Worm (Caenorhabditis elegans) whole organism, late embryonic: Measurements from ENCODE around the gene M106.7.

Experiments
- C08G9.2 ChIP-seq: sonication (generic microtip); optimal IDR thresholded peaks from 2 replicates; lab custom pipeline; 2016; ENCODE audit warnings: mild to moderate bottlenecking, missing genetic modification characterization, moderate library complexity, missing compliant biosample characterization
- K02D7.2 ChIP-seq: sonication (generic microtip); optimal IDR thresholded peaks from 2 replicates; lab custom pipeline; 2017; ENCODE audit warnings: mild to moderate bottlenecking, missing genetic modification characterization, missing compliant biosample characterization
- T23F11.4 ChIP-seq: fragments of 200-800 bp; sonication (Bioruptor generic); optimal IDR thresholded peaks from 2 replicates; lab custom pipeline; 2018; ENCODE audit warnings: mild to moderate bottlenecking, missing genetic modification characterization, missing compliant biosample characterization
- Y22D7AL.16 ChIP-seq: sonication (generic microtip); optimal IDR thresholded peaks from 2 replicates; lab custom pipeline; 2016; ENCODE audit warnings: missing genetic modification characterization, missing compliant biosample characterization
- ahr-1 ChIP-seq: sonication (generic microtip); optimal IDR thresholded peaks from 2 replicates; lab custom pipeline; 2016; ENCODE audit warnings: missing genetic modification characterization, missing compliant biosample characterization
- ceh-19 ChIP-seq: fragments of 200-800 bp; sonication (Bioruptor generic); optimal IDR thresholded peaks from 2 replicates; lab custom pipeline; 2018; ENCODE audit warnings: mild to moderate bottlenecking, missing genetic modification characterization, missing compliant biosample characterization
- ceh-2 ChIP-seq: sonication (generic microtip); optimal IDR thresholded peaks from 2 replicates; lab custom pipeline; 2016; ENCODE audit warnings: missing genotype, missing genetic modification characterization, missing compliant biosample characterization
- ceh-22 ChIP-seq: sonication (generic microtip); optimal IDR thresholded peaks from 2 replicates; lab custom pipeline; 2017; ENCODE audit warnings: missing biosample characterization, missing genetic modification characterization
- ceh-24 ChIP-seq: sonication (generic microtip); optimal IDR thresholded peaks from 2 replicates; lab custom pipeline; 2016; ENCODE audit warnings: mild to moderate bottlenecking, missing genetic modification characterization, missing compliant biosample characterization
- ceh-30 ChIP-seq: fragments of 150-350 bp; optimal IDR thresholded peaks from 2 replicates; lab custom pipeline; 2014; ENCODE audit warnings: missing biosample characterization, missing genetic modification characterization
- ceh-9 ChIP-seq: sonication (generic microtip); optimal IDR thresholded peaks from 2 replicates; lab custom pipeline; 2016; ENCODE audit warnings: mild to moderate bottlenecking, missing genetic modification characterization, inconsistent platforms, missing compliant biosample characterization
- che-1 ChIP-seq: sonication (generic microtip); optimal IDR thresholded peaks from 2 replicates; lab custom pipeline; 2016; ENCODE audit warnings: mild to moderate bottlenecking, missing genetic modification characterization, missing compliant biosample characterization
- dmd-4 ChIP-seq: sonication (generic microtip); optimal IDR thresholded peaks from 2 replicates; lab custom pipeline; 2016; ENCODE audit warnings: borderline replicate concordance, missing genetic modification characterization, missing compliant biosample characterization
- dve-1 ChIP-seq: sonication (generic microtip); optimal IDR thresholded peaks from 2 replicates; lab custom pipeline; 2017; ENCODE audit warnings: antibody characterized with exemption, mild to moderate bottlenecking, missing genetic modification characterization, missing compliant biosample characterization
- elt-4 ChIP-seq: sonication (generic microtip); optimal IDR thresholded peaks from 2 replicates; lab custom pipeline; 2016; ENCODE audit warnings: missing genetic modification characterization, missing compliant biosample characterization
- eyg-1 ChIP-seq: sonication (generic microtip); optimal IDR thresholded peaks from 2 replicates; lab custom pipeline; 2016; ENCODE audit warnings: missing genotype, missing genetic modification characterization, missing compliant biosample characterization
- fax-1 ChIP-seq: sonication (generic microtip); optimal IDR thresholded peaks from 2 replicates; lab custom pipeline; 2016; ENCODE audit warnings: missing genotype, missing genetic modification characterization, missing compliant biosample characterization
- gmeb-2 ChIP-seq: sonication (generic microtip); optimal IDR thresholded peaks from 2 replicates; lab custom pipeline; 2016; ENCODE audit warnings: missing genetic modification characterization, inconsistent platforms, missing compliant biosample characterization
- hlh-15 ChIP-seq: sonication (generic microtip); optimal IDR thresholded peaks from 2 replicates; lab custom pipeline; 2016; ENCODE audit warnings: missing genetic modification characterization, missing compliant biosample characterization
- hlh-6 ChIP-seq: sonication (generic microtip); optimal IDR thresholded peaks from 2 replicates; lab custom pipeline; 2016; ENCODE audit warnings: missing genotype, missing genetic modification characterization, missing compliant biosample characterization
- hlh-8 ChIP-seq: sonication (generic microtip); optimal IDR thresholded peaks from 2 replicates; lab custom pipeline; 2016; ENCODE audit warnings: missing genotype, missing genetic modification characterization, missing compliant biosample characterization
- lim-6 ChIP-seq: sonication (generic microtip); optimal IDR thresholded peaks from 2 replicates; lab custom pipeline; 2016; ENCODE audit warnings: missing genetic modification characterization, missing compliant biosample characterization
- lin-11 ChIP-seq: fragments of 200-800 bp; sonication (Bioruptor generic); optimal IDR thresholded peaks from 2 replicates; lab custom pipeline; 2018; ENCODE audit warnings: mild to moderate bottlenecking, missing genetic modification characterization, missing compliant biosample characterization
- madf-2 ChIP-seq: sonication (generic microtip); optimal IDR thresholded peaks from 2 replicates; lab custom pipeline; 2017; ENCODE audit warnings: missing genetic modification characterization, missing compliant biosample characterization
- nfya-1 ChIP-seq: sonication (generic microtip); optimal IDR thresholded peaks from 2 replicates; lab custom pipeline; 2017; ENCODE audit warnings: missing genetic modification characterization, mild to moderate bottlenecking, missing compliant biosample characterization, antibody characterized with exemption, moderate library complexity
- nhr-11 ChIP-seq: fragments of 150-350 bp; optimal IDR thresholded peaks from 2 replicates; lab custom pipeline; 2014; ENCODE audit warnings: missing biosample characterization, missing genetic modification characterization
- odd-2 ChIP-seq: sonication (generic microtip); optimal IDR thresholded peaks from 2 replicates; lab custom pipeline; 2017; ENCODE audit warnings: antibody characterized with exemption, mild to moderate bottlenecking, missing genetic modification characterization, missing compliant biosample characterization
- pat-9 ChIP-seq: fragments of 200-800 bp; sonication (Bioruptor generic); optimal IDR thresholded peaks from 2 replicates; lab custom pipeline; 2018; ENCODE audit warnings: mild to moderate bottlenecking, missing genetic modification characterization, moderate library complexity, missing compliant biosample characterization
- pax-1 ChIP-seq: fragments of 150-350 bp; optimal IDR thresholded peaks from 2 replicates; lab custom pipeline; 2014; ENCODE audit warnings: missing biosample characterization, missing genetic modification characterization
- pha-2 ChIP-seq: sonication (generic microtip); optimal IDR thresholded peaks from 2 replicates; lab custom pipeline; 2017; ENCODE audit warnings: mild to moderate bottlenecking, missing genetic modification characterization, missing compliant biosample characterization
- pqm-1 ChIP-seq: sonication (generic microtip); optimal IDR thresholded peaks from 2 replicates; lab custom pipeline; 2016; ENCODE audit warnings: missing genetic modification characterization, missing compliant biosample characterization
- pros-1 ChIP-seq: fragments of 150-350 bp; optimal IDR thresholded peaks from 2 replicates; lab custom pipeline; 2014; ENCODE audit warnings: missing biosample characterization, missing genetic modification reagents, missing genetic modification characterization
- ref-2 ChIP-seq: sonication (generic microtip); optimal IDR thresholded peaks from 2 replicates; lab custom pipeline; 2016; ENCODE audit warnings: missing genetic modification characterization, missing compliant biosample characterization
- sdc-2 ChIP-seq: sonication (generic microtip); optimal IDR thresholded peaks from 2 replicates; lab custom pipeline; 2016; ENCODE audit warnings: missing genotype, missing genetic modification characterization, missing compliant biosample characterization
- sox-4 ChIP-seq: sonication (generic microtip); optimal IDR thresholded peaks from 2 replicates; lab custom pipeline; 2017; ENCODE audit warnings: mild to moderate bottlenecking, missing genetic modification characterization, inconsistent platforms, missing compliant biosample characterization
- syd-9 ChIP-seq: sonication (generic microtip); optimal IDR thresholded peaks from 2 replicates; lab custom pipeline; 2016; ENCODE audit warnings: mild to moderate bottlenecking, missing genetic modification characterization, moderate library complexity, missing compliant biosample characterization
- ttx-3 ChIP-seq: sonication (generic microtip); optimal IDR thresholded peaks from 2 replicates; lab custom pipeline; 2016; ENCODE audit warnings: missing genetic modification reagents, missing genetic modification characterization, missing compliant biosample characterization
- unc-42 ChIP-seq: sonication (generic microtip); optimal IDR thresholded peaks from 2 replicates; lab custom pipeline; 2016; ENCODE audit warnings: missing genotype, missing genetic modification characterization, missing compliant biosample characterization
- unc-55 ChIP-seq: sonication (generic microtip); optimal IDR thresholded peaks from 2 replicates; lab custom pipeline; 2017; ENCODE audit warnings: missing biosample characterization, missing genetic modification reagents, missing genetic modification characterization
- unc-86 ChIP-seq: sonication (generic microtip); optimal IDR thresholded peaks from 2 replicates; lab custom pipeline; 2016; ENCODE audit warnings: missing genetic modification characterization, missing compliant biosample characterization
- ztf-16 ChIP-seq: sonication (generic microtip); optimal IDR thresholded peaks from 2 replicates; lab custom pipeline; 2017; ENCODE audit warnings: missing genetic modification characterization, missing compliant biosample characterization

Gene M106.7

DNA sequence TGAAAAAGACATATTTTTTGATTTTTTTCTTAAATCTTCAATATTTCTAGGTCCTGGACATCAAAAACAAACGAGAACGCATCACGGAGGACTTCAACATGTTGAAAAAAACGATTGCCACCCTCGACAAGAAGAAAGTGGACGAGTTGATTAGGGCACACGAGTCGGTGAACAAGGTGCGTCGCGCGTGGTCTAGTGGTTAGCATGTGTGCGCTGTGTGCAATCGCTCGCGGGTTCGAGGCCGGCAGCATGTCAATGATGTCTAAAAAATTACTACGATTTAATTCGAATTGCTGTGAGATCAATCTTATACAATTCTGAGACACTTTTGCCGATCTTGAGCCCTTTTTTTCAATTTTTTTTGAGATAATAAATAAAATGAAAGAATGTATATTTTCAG, 16.9 kb downstream of the M106.7 start (continued):
- TF ChIP-seq pqm-1 (peak; percentile 67), ref-2 (tag; lab: Kevin White, UChicago) (peak; percentile 75), che-1 (tag; lab: Kevin White, UChicago) (peak; percentile 91), lin-11 (tag; lab: Kevin White, UChicago) (peak; percentile 86), pros-1 (tag; lab: Kevin White, UChicago) (peak; percentile 35), ttx-3 (peak; percentile 90), madf-2 (peak; percentile 83), dve-1 (tag; lab: Kevin White, UChicago) (peak; percentile 77), unc-55 (no peak), sdc-2 (tag; lab: Kevin White, UChicago) (peak; percentile 82), pat-9 (tag; lab: Kevin White, UChicago) (peak; percentile 95), odd-2 (tag; lab: Kevin White, UChicago) (peak; percentile 77), hlh-8 (tag; lab: Kevin White, UChicago) (peak; percentile 69), ceh-19 (GFP tag; lab: Kevin White, UChicago) (peak; percentile 92), hlh-15 (tag; lab: Kevin White, UChicago) (peak; percentile 71), ahr-1 (tag; lab: Kevin White, UChicago) (peak; percentile 77), ceh-9 (tag; lab: Kevin White, UChicago) (peak; percentile 71), ztf-16 (tag; lab: Kevin White, UChicago) (peak; percentile 91), C08G9.2 (tag; lab: Kevin White, UChicago) (peak; percentile 73), ceh-24 (tag; lab: Kevin White, UChicago) (peak; percentile 59), fax-1 (tag; lab: Kevin White, UChicago) (peak; percentile 73), sox-4 (tag; lab: Kevin White, UChicago) (peak; percentile 88), pax-1 (tag; lab: Kevin White, UChicago) (no peak), elt-4 (tag; lab: Kevin White, UChicago) (peak; percentile 5), T23F11.4 (GFP tag; lab: Kevin White, UChicago) (peak; percentile 86), ceh-22 (tag; lab: Kevin White, UChicago) (peak; percentile 35), lim-6 (tag; lab: Kevin White, UChicago) (peak; percentile 70), unc-42 (peak; percentile 36), pha-2 (tag; lab: Kevin White, UChicago) (peak; percentile 88), K02D7.2 (tag; lab: Kevin White, UChicago) (peak; percentile 83), syd-9 (tag; lab: Kevin White, UChicago) (peak; percentile 87), dmd-4 (tag; lab: Kevin White, UChicago) (peak; percentile 59), ceh-30 (tag; lab: Kevin White, UChicago) (peak; percentile 16), gmeb-2 (tag; lab: Kevin White, UChicago) (peak; percentile 88), nhr-11 (tag; lab: Kevin White, UChicago) (no peak)

ce11 chrII:10838550-10838949, 18.4 kb downstream of the M106.7 start:
- peak; percentile 63 for TF ChIP-seq nfya-1 (tag; lab: Kevin White, UChicago)
- no peak for TF ChIP-seq ceh-2 (tag; lab: Kevin White, UChicago)

- TF ChIP-seq unc-86 (no peak), ceh-19 (GFP tag; lab: Kevin White, UChicago) (no peak), eyg-1 (tag; lab: Kevin White, UChicago) (no peak), T23F11.4 (GFP tag; lab: Kevin White, UChicago) (no peak), hlh-6 (tag; lab: Kevin White, UChicago) (no peak), Y22D7AL.16 (no peak), pros-1 (tag; lab: Kevin White, UChicago) (no peak), fax-1 (tag; lab: Kevin White, UChicago) (no peak), ttx-3 (no peak)
- TF ChIP-seq, all 69 proteins: peak for 0
These were observed 22.3 kb downstream of the M106.7 start for ce11 chrII:10834717-10835116.
